Fruit fly (Drosophila melanogaster): ENCODE results near the gene CG14313.

The CG14313 gene

DNA sequence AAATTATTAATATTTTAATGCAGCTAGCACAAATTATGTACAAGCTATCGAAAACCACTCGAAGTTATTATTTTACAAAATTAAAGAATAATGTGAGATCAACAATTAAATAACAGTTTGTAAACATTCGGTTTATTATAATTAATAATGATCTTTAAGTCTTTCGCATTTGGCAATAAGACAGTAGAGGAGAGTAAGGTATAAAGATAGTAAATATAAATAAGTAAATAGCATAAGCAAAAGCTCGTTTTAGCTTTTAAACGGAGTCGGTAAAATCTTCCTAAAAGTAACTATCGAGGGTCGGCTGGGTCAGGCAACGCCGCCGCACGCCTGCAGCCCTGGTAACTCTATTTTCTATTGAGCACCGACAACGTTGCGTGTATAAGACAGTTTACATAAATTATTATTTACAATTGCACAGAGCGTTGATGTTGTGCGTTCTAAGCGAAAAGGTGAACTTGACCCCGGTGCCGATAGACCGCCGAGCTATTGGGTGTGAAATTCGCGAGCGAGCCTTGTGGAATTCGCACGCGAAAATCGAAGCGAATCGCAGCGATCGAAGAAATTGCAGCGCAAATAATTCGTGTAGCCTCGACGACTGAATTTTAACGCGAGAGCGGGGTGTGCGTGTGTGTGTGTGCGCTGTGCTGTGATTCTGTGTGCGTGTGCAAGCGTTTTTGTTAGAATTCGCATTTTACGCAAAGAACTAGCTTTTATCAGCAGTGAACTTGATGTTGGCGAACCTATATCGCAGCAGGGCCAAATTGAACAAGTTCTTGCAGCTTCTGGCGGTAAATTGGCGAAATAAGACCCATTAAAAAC, 24.1 kb downstream of the CG14313 start, which contains the start of gene wrd (continued):
- TF ChIP-seq Fer2 (tag; optimal IDR thresholded peaks at IDR 0.05) = no peak
- no peak for TF ChIP-seq CG12071 (GFP tag; optimal IDR thresholded peaks at IDR 0.05)
- TF ChIP-seq hb (GFP tag; IDR thresholded peaks at IDR 0.05; ENCODE audit: partially characterized antibody) = no peak
- peak; percentile 53 for TF ChIP-seq BEAF-32 (GFP tag; optimal IDR thresholded peaks at IDR 0.05)
- peak; percentile 53 for TF ChIP-seq CG15479 (GFP tag; optimal IDR thresholded peaks at IDR 0.05)
- TF ChIP-seq CG7745 (tag; optimal IDR thresholded peaks at IDR 0.05) = no peak
- no peak for TF ChIP-seq gsb-n (tag; optimal IDR thresholded peaks at IDR 0.05)
- no peak for TF ChIP-seq ttk (GFP tag; IDR thresholded peaks at IDR 0.05)
- no peak for TF ChIP-seq cad (GFP tag; optimal IDR thresholded peaks at IDR 0.05)
- TF ChIP-seq Six4 (GFP tag; optimal IDR thresholded peaks at IDR 0.05) = no peak
- peak; percentile 2 for TF ChIP-seq CG4424 (GFP tag; optimal IDR thresholded peaks at IDR 0.05)
- no peak for TF ChIP-seq CG11723 (GFP tag; optimal IDR thresholded peaks at IDR 0.05)
- TF ChIP-seq CG31441 (GFP tag; IDR thresholded peaks at IDR 0.05) = peak; percentile 27; the same call in 1 of the 2 replicates
- TF ChIP-seq CG18262 (tag; optimal IDR thresholded peaks at IDR 0.05) = peak; percentile 63
- TF ChIP-seq fu2 (GFP tag; optimal IDR thresholded peaks at IDR 0.05) = no peak
- TF ChIP-seq kni (GFP tag; optimal IDR thresholded peaks at IDR 0.05) = peak; percentile 6
- TF ChIP-seq CG16863 (GFP tag; optimal IDR thresholded peaks at IDR 0.05) = no peak
- no peak for TF ChIP-seq CG10565 (GFP tag; optimal IDR thresholded peaks at IDR 0.05)
- no peak for TF ChIP-seq CG42726 (GFP tag; IDR thresholded peaks at IDR 0.05; ENCODE audit: partially characterized antibody)
- peak; percentile 40 for TF ChIP-seq Nf-YC (tag; optimal IDR thresholded peaks at IDR 0.05)
- no peak for TF ChIP-seq CkIIα-i1 (GFP tag; IDR thresholded peaks at IDR 0.05)
- TF ChIP-seq CG12659 (GFP tag; optimal IDR thresholded peaks at IDR 0.05) = peak; percentile 30
- TF ChIP-seq abd-A (tag; optimal IDR thresholded peaks at IDR 0.05) = peak; percentile 49
- TF ChIP-seq Deaf1 (tag; optimal IDR thresholded peaks at IDR 0.05) = peak; percentile 39
- peak; percentile 34 for TF ChIP-seq pzg (GFP tag; optimal IDR thresholded peaks at IDR 0.05)
- no peak for TF ChIP-seq CG7786 (GFP tag; optimal IDR thresholded peaks at IDR 0.05)
- TF ChIP-seq zfh2 (GFP tag; optimal IDR thresholded peaks at IDR 0.05) = no peak
- TF ChIP-seq CG10543 (GFP tag; optimal IDR thresholded peaks at IDR 0.05) = peak; percentile 9
- no peak for TF ChIP-seq D (optimal IDR thresholded peaks at IDR 0.05)
- no peak for TF ChIP-seq D (GFP tag; optimal IDR thresholded peaks at IDR 0.05)
- no peak for TF ChIP-seq tin (GFP tag; optimal IDR thresholded peaks at IDR 0.05)
- no peak for TF ChIP-seq az2 (GFP tag; optimal IDR thresholded peaks at IDR 0.05)
- TF ChIP-seq CG9932 (GFP tag; IDR thresholded peaks at IDR 0.05) = peak; percentile 53
- TF ChIP-seq bowl (GFP tag; IDR thresholded peaks at IDR 0.05) = no peak
- no peak for TF ChIP-seq dimm (GFP tag; IDR thresholded peaks at IDR 0.05)
- TF ChIP-seq CG7839 (tag; optimal IDR thresholded peaks at IDR 0.05) = peak; percentile 28
- no peak for TF ChIP-seq CG1647 (GFP tag; optimal IDR thresholded peaks at IDR 0.05)
- peak; percentile 17; the same call in 1 of the 2 replicates for TF ChIP-seq amos (GFP tag; IDR thresholded peaks at IDR 0.05; ENCODE audit: partially characterized antibody)
- TF ChIP-seq CG8281 (tag; optimal IDR thresholded peaks at IDR 0.05) = no peak
- no peak for TF ChIP-seq sim (GFP tag; IDR thresholded peaks at IDR 0.05)
- peak; percentile 6 for TF ChIP-seq nau (GFP tag; optimal IDR thresholded peaks at IDR 0.05)
- TF ChIP-seq sna (GFP tag; IDR thresholded peaks at IDR 0.05; ENCODE audit: partially characterized antibody) = no peak
- TF ChIP-seq D19B (GFP tag; optimal IDR thresholded peaks at IDR 0.05) = peak; percentile 36
- TF ChIP-seq CG17361 (GFP tag; IDR thresholded peaks at IDR 0.05) = peak; percentile 77
- TF ChIP-seq dpn (GFP tag; optimal IDR thresholded peaks at IDR 0.05) = peak in 1 of 2 experiments; percentile 17
- no peak for TF ChIP-seq gsb (GFP tag; IDR thresholded peaks at IDR 0.05)
- peak; percentile 11 for TF ChIP-seq Sox102F (GFP tag; optimal IDR thresholded peaks at IDR 0.05)
- no peak for TF ChIP-seq tup (GFP tag; optimal IDR thresholded peaks at IDR 0.05)
- TF ChIP-seq CG3847 (GFP tag; IDR thresholded peaks at IDR 0.05) = peak; percentile 8; the same call in 1 of the 2 replicates
